Worm (Caenorhabditis elegans): ENCODE results near the gene srg-46.

- TF ChIP-seq athp-1 (tag; optimal IDR thresholded peaks at IDR 0.05) (no peak), rcor-1 (GFP tag; IDR thresholded peaks at IDR 0.05) (no peak), nhr-90 (tag; optimal IDR thresholded peaks at IDR 0.05) (no peak), dpl-1 (GFP tag; optimal IDR thresholded peaks at IDR 0.05) (no peak), ztf-6 (GFP tag; IDR thresholded peaks at IDR 0.05) (no peak), efl-1 (GFP tag; optimal IDR thresholded peaks at IDR 0.05) (no peak), ets-4 (GFP tag; optimal IDR thresholded peaks at IDR 0.05) (no peak), ceh-27 (GFP tag; optimal IDR thresholded peaks at IDR 0.05) (no peak)
Measured at ce11 chrV:13375861-13376260, 12.3 kb downstream of the srg-46 start.
